Worm (Caenorhabditis elegans): ENCODE data around the gene xbx-6.

The xbx-6 gene

DNA sequence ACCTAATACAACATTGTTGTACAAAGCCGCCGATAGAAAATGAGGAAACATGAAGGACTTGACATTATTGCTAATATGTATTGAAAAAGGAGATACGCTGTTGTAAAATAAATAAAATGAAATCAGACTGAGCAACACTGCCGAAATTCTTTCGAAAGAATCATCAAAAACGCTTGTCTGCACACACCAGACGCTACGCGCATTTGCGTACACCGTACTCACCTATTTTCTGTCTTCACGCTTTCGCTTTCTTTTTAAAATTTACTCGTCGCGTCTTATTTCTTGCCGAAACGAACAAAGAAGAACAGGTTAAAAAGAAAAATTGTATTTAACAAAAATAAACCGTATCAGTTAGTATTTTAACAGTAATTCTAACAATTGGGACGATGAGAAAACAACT is 12.1 kb upstream of the xbx-6 start:
- no peak for TF ChIP-seq ceh-40 (GFP tag; IDR thresholded peaks at IDR 0.05)
- TF ChIP-seq mcd-1 (GFP tag; IDR thresholded peaks at IDR 0.05) = no peak
- peak; percentile 38 for TF ChIP-seq F23B12.7 (tag; optimal IDR thresholded peaks at IDR 0.05; ENCODE audit: insufficient read depth)
- peak; percentile 57 for TF ChIP-seq lsl-1 (GFP tag; optimal IDR thresholded peaks at IDR 0.05)
- TF ChIP-seq hmg-20 (GFP tag; IDR thresholded peaks at IDR 0.05) = no peak
- peak; percentile 4 for TF ChIP-seq tbp1 (GFP tag; optimal IDR thresholded peaks at IDR 0.05)
- no peak for TF ChIP-seq F49E8.2 (tag; optimal IDR thresholded peaks at IDR 0.05; ENCODE audit: insufficient read depth)
- TF ChIP-seq cebp-2 (GFP tag; IDR thresholded peaks at IDR 0.05) = no peak
- TF ChIP-seq hmg-1.2 (GFP tag; IDR thresholded peaks at IDR 0.05) = peak; percentile 41; the same call in 1 of the 2 replicates
- TF ChIP-seq ztf-18 (tag; optimal IDR thresholded peaks at IDR 0.05) = peak; percentile 12
- no peak for TF ChIP-seq snpc-1.1 (tag; optimal IDR thresholded peaks at IDR 0.05; ENCODE audit: insufficient read depth)
- TF ChIP-seq madf-6 (GFP tag; IDR thresholded peaks at IDR 0.05) = peak; percentile 49; the same call in 1 of the 2 replicates

DNA sequence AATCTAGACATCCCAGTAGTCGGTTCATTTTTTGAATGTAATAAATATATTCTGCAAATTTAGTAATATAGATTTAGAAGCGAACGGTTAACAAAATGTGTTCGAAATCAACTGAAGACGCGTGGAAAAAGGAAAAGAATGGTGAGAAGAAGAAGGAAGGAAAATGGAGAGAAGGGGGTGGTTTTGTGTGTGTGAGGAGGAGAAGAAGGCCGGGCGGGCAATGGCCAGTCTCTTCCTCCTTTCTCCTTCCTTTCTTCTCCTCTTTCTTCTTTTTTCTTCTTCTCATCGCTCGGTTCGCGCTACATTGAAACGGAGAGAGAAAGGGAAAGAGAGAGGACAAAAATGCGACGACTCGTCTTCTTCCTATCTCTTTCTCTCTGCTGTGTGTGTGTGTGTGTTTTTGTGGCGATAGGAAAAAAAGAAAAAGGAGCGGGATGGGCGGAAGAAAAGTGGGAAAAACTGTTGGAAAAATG is 10.7 kb upstream of the xbx-6 start, which contains the start of gene ztf-9:
TSS of gene ztf-9 (minus strand) at position 51 of the 473 bp plus-strand sequence.
- no peak for TF ChIP-seq B0261.1 (tag; optimal IDR thresholded peaks at IDR 0.05)
- no peak for TF ChIP-seq Y67H2A.10 (GFP tag; conservative IDR thresholded peaks at IDR 0.05)
- TF ChIP-seq madf-10 (tag; optimal IDR thresholded peaks at IDR 0.05) = peak; percentile 11
- no peak for TF ChIP-seq athp-1 (tag; optimal IDR thresholded peaks at IDR 0.05)
- TF ChIP-seq mel-28 (tag; optimal IDR thresholded peaks at IDR 0.05; ENCODE audit: borderline replicate concordance) = no peak
- TF ChIP-seq F39B2.1 (GFP tag; IDR thresholded peaks at IDR 0.05) = no peak
- peak; percentile 35; the same call in 1 of the 2 replicates for TF ChIP-seq mcd-1 (GFP tag; IDR thresholded peaks at IDR 0.05)
- no peak for TF ChIP-seq C06A6.2 (GFP tag; conservative IDR thresholded peaks at IDR 0.05)
- TF ChIP-seq Y95B8A.8 (GFP tag; IDR thresholded peaks at IDR 0.05) = no peak
- peak; percentile 34 for TF ChIP-seq somi-1 (GFP tag; optimal IDR thresholded peaks at IDR 0.05)
- TF ChIP-seq K12H6.12 (tag; optimal IDR thresholded peaks at IDR 0.05) = peak; percentile 26
- peak; percentile 23 for TF ChIP-seq repo-1 (tag; optimal IDR thresholded peaks at IDR 0.05)
- TF ChIP-seq snpc-4 (GFP tag; optimal IDR thresholded peaks at IDR 0.05) = no peak
- peak in 1 of 4 experiments; percentile 1 for TF ChIP-seq snpc-4 (tag; optimal IDR thresholded peaks at IDR 0.05)
- no peak for TF ChIP-seq sea-2 (GFP tag; IDR thresholded peaks at IDR 0.05)
- TF ChIP-seq lin-40 (tag; optimal IDR thresholded peaks at IDR 0.05) = peak; percentile 42
- peak; percentile 30 for TF ChIP-seq nhr-80 (tag; optimal IDR thresholded peaks at IDR 0.05)
- no peak for TF ChIP-seq mxl-1 (tag; optimal IDR thresholded peaks at IDR 0.05)
- TF ChIP-seq F23B12.7 (tag; optimal IDR thresholded peaks at IDR 0.05; ENCODE audit: insufficient read depth) = peak; percentile 17
- TF ChIP-seq nfyb-1 (GFP tag; IDR thresholded peaks at IDR 0.05) = no peak
- TF ChIP-seq lin-54 (GFP tag; optimal IDR thresholded peaks at IDR 0.05) = peak; percentile 23
- TF ChIP-seq aptf-2 (GFP tag; conservative IDR thresholded peaks at IDR 0.05) = no peak
- no peak for TF ChIP-seq fkh-3 (tag; optimal IDR thresholded peaks at IDR 0.05)
- TF ChIP-seq madf-6 (GFP tag; IDR thresholded peaks at IDR 0.05) = no peak
- no peak for TF ChIP-seq xnd-1 (tag; optimal IDR thresholded peaks at IDR 0.05)
- TF ChIP-seq dox-1 (GFP tag; IDR thresholded peaks at IDR 0.05) = 0 out of 2 replicates have a peak, but pooled peaks have one; percentile 69
- peak; percentile 69 for TF ChIP-seq egrh-3 (GFP tag; IDR thresholded peaks at IDR 0.05)
- TF ChIP-seq F57C9.4 (tag; optimal IDR thresholded peaks at IDR 0.05) = no peak
- TF ChIP-seq ama-1 (optimal IDR thresholded peaks at IDR 0.05) = no peak
- TF ChIP-seq ama-1 (GFP tag; optimal IDR thresholded peaks at IDR 0.05) = no peak
- TF ChIP-seq ceh-27 (GFP tag; optimal IDR thresholded peaks at IDR 0.05) = peak; percentile 5
- no peak for TF ChIP-seq ztf-25 (GFP tag; IDR thresholded peaks at IDR 0.05)
- TF ChIP-seq C17E4.6 (GFP tag; IDR thresholded peaks at IDR 0.05) = no peak
- no peak for TF ChIP-seq hmg-1.2 (GFP tag; IDR thresholded peaks at IDR 0.05)
- no peak for TF ChIP-seq ets-4 (GFP tag; optimal IDR thresholded peaks at IDR 0.05)
- no peak for TF ChIP-seq ztf-28 (GFP tag; IDR thresholded peaks at IDR 0.05)
- no peak for TF ChIP-seq efl-1 (GFP tag; optimal IDR thresholded peaks at IDR 0.05)
- no peak for TF ChIP-seq ztf-3 (GFP tag; optimal IDR thresholded peaks at IDR 0.05)
- TF ChIP-seq attf-5 (GFP tag; optimal IDR thresholded peaks at IDR 0.05) = peak; percentile 33
- no peak for TF ChIP-seq sdz-38 (tag; optimal IDR thresholded peaks at IDR 0.05)
